Worm (Caenorhabditis elegans): ENCODE data around the gene nlp-81.
"Not testable (repeated sequence)": the region's sequence is repeated elsewhere in the genome, so short reads cannot be mapped to it uniquely, and the experiment has no call there.

DNA sequence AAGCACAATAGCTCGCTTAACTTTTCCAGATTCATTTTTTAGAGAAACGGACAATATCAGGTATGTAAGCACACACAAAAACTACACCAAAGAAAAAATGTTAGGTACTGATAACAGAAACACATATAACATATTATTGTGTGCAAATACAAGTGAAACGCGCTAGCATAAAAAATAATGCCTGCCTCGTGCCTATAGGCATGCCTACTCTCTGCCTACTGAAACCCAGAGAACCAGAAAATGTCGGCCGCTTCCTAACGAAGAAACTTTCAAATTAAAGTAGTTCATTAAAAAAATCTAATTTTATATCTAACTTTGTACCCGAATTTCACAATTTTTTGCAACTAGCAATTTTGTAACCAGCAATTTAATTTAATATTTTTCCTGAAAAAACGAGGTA is 3.4 kb downstream of the nlp-81 start, which contains the start of gene Y67D8B.1:
- TF ChIP-seq klf-2 (GFP tag; conservative IDR thresholded peaks at IDR 0.05); flt-1 (GFP tag; IDR thresholded peaks at IDR 0.05); cog-1 (tag; optimal IDR thresholded peaks at IDR 0.05); med-1 (GFP tag; optimal IDR thresholded peaks at IDR 0.05; ENCODE audit: insufficient read depth): not testable (repeated sequence)
